Fruit fly (Drosophila melanogaster) whole organism, embryonic: ENCODE data around the gene CG5381.

Experiments
- B-H2 ChIP-seq: fragments of 200-800 bp; sonication (Bioruptor generic); optimal IDR thresholded peaks from 2 replicates; lab custom pipeline; 2018; ENCODE audit warnings: missing biosample characterization, mild to moderate bottlenecking, missing genetic modification characterization
- Bgb ChIP-seq: fragments of 200-800 bp; sonication (Bioruptor generic); IDR thresholded peaks from 2 replicates; pipeline ENCODE4 v1.3.6; 2022; ENCODE audit warnings: missing biosample characterization, missing genetic modification characterization; ENCODE audit not compliant: partially characterized antibody
- Bteb2 ChIP-seq: fragments of 200-800 bp; sonication (Bioruptor generic); optimal IDR thresholded peaks from 2 replicates; lab custom pipeline; 2016; ENCODE audit warnings: missing biosample characterization, missing genetic modification characterization
- C15 ChIP-seq: fragments of 200-800 bp; sonication (Bioruptor generic); IDR thresholded peaks from 3 replicates; pipeline ENCODE4 v1.3.6; 2022; ENCODE audit warnings: missing biosample characterization, missing genetic modification characterization
- CG10267 ChIP-seq: fragments of 200-800 bp; sonication (Bioruptor generic); optimal IDR thresholded peaks from 2 replicates; lab custom pipeline; 2018; ENCODE audit warnings: missing biosample characterization, mild to moderate bottlenecking, missing genetic modification characterization, moderate library complexity
- CG10959 ChIP-seq: fragments of 200-800 bp; sonication (Bioruptor generic); IDR thresholded peaks from 2 replicates; pipeline ENCODE4 v1.3.6; 2022; ENCODE audit warnings: missing biosample characterization, missing genetic modification characterization
- CG15601 ChIP-seq: fragments of 200-800 bp; sonication (Bioruptor generic); optimal IDR thresholded peaks from 3 replicates; lab custom pipeline; 2019; ENCODE audit warnings: missing biosample characterization, mild to moderate bottlenecking, missing genetic modification characterization, moderate library complexity
- CG15696 ChIP-seq: fragments of 200-800 bp; sonication (Bioruptor generic); optimal IDR thresholded peaks from 2 replicates; lab custom pipeline; 2019; ENCODE audit warnings: missing biosample characterization, mild to moderate bottlenecking, missing genetic modification characterization, moderate library complexity
- CG18262 ChIP-seq: fragments of 200-800 bp; optimal IDR thresholded peaks from 3 replicates; lab custom pipeline; 2019; ENCODE audit warnings: missing biosample characterization, mild to moderate bottlenecking, missing genetic modification characterization, moderate library complexity
- CG18764 ChIP-seq: fragments of 200-800 bp; sonication (Bioruptor generic); optimal IDR thresholded peaks from 3 replicates; lab custom pipeline; 2016; ENCODE audit warnings: missing biosample characterization, missing genetic modification characterization
- CG2678 ChIP-seq: fragments of 200-800 bp; sonication (Bioruptor generic); optimal IDR thresholded peaks from 3 replicates; lab custom pipeline; 2019; ENCODE audit warnings: missing biosample characterization, mild to moderate bottlenecking, missing genetic modification characterization, moderate library complexity
- CG32532 ChIP-seq: fragments of 200-800 bp; sonication (Bioruptor generic); IDR thresholded peaks from 2 replicates; pipeline ENCODE4 v1.3.6; 2022; ENCODE audit warnings: missing biosample characterization, missing genetic modification characterization
- CG3838 ChIP-seq: fragments of 200-800 bp; sonication (Bioruptor generic); optimal IDR thresholded peaks from 3 replicates; lab custom pipeline; 2016; ENCODE audit warnings: missing biosample characterization, missing genetic modification characterization
- CG4404 ChIP-seq: fragments of 200-800 bp; sonication (Bioruptor generic); IDR thresholded peaks from 2 replicates; pipeline ENCODE4 v1.3.6; 2022; ENCODE audit warnings: missing biosample characterization, missing genetic modification characterization
- CG4820 ChIP-seq: fragments of 200-800 bp; sonication (Bioruptor generic); optimal IDR thresholded peaks from 3 replicates; lab custom pipeline; 2016; ENCODE audit warnings: missing biosample characterization, missing genetic modification characterization
- CG5245 ChIP-seq: fragments of 200-800 bp; sonication (Bioruptor generic); optimal IDR thresholded peaks from 3 replicates; lab custom pipeline; 2016; ENCODE audit warnings: missing biosample characterization, missing genetic modification characterization
- CG6254 ChIP-seq: fragments of 200-800 bp; sonication (Bioruptor generic); optimal IDR thresholded peaks from 3 replicates; lab custom pipeline; 2017; ENCODE audit warnings: mild to moderate bottlenecking, missing biosample characterization, missing genetic modification reagents, missing genetic modification characterization
- CG6791 ChIP-seq: fragments of 200-800 bp; sonication (Bioruptor generic); IDR thresholded peaks from 3 replicates; pipeline ENCODE4 v1.3.6; 2022; ENCODE audit warnings: missing biosample characterization, missing genetic modification characterization; ENCODE audit not compliant: partially characterized antibody
- CG8359 ChIP-seq: fragments of 200-800 bp; sonication (Bioruptor generic); optimal IDR thresholded peaks from 2 replicates; lab custom pipeline; 2017; ENCODE audit warnings: missing biosample characterization, mild to moderate bottlenecking, missing genetic modification characterization, borderline replicate concordance
- CHES-1-like ChIP-seq: fragments of 200-800 bp; sonication (Bioruptor generic); optimal IDR thresholded peaks from 2 replicates; lab custom pipeline; 2016; ENCODE audit warnings: missing biosample characterization, missing genetic modification characterization
- CTCF ChIP-seq: fragments of 200-800 bp; sonication (Bioruptor generic); optimal IDR thresholded peaks from 2 replicates; lab custom pipeline; 2017; ENCODE audit warnings: missing biosample characterization, mild to moderate bottlenecking, missing genetic modification characterization, moderate library complexity
- D ChIP-seq, 2 experiments: fragments of 200-800 bp in 1 of 2; fragments of >200 bp in 1 of 2; sonication (Bioruptor generic) in 1 of 2; optimal IDR thresholded peaks; 2 replicates in 1 of 2; 3 replicates in 1 of 2; lab custom pipeline; 2017; ENCODE audit warnings: mild to moderate bottlenecking in 1 of 2, missing biosample characterization in 1 of 2, missing genetic modification characterization in 1 of 2, missing genetic modification reagents in 1 of 2
- Dip3 ChIP-seq: fragments of 200-800 bp; sonication (Bioruptor generic); optimal IDR thresholded peaks from 3 replicates; lab custom pipeline; 2016; ENCODE audit warnings: missing biosample characterization, missing genetic modification characterization
- E2f1 ChIP-seq: fragments of 200-800 bp; sonication (Bioruptor generic); IDR thresholded peaks from 2 replicates; pipeline ENCODE4 v1.3.6; 2022; ENCODE audit warnings: missing biosample characterization, missing genetic modification characterization
- Ets97D ChIP-seq: fragments of 200-800 bp; sonication (Bioruptor generic); optimal IDR thresholded peaks from 3 replicates; lab custom pipeline; 2016; ENCODE audit warnings: missing biosample characterization, missing genetic modification characterization
- H2.0 ChIP-seq: fragments of 200-800 bp; sonication (Bioruptor generic); IDR thresholded peaks from 2 replicates; pipeline ENCODE4 v1.3.6; 2022; ENCODE audit warnings: missing biosample characterization, missing genetic modification characterization
- MBD-R2 ChIP-seq: fragments of 200-800 bp; sonication (Bioruptor generic); IDR thresholded peaks from 2 replicates; pipeline ENCODE4 v1.3.6; 2022; ENCODE audit warnings: missing biosample characterization, missing genetic modification characterization
- Med ChIP-seq: fragments of 200-800 bp; sonication (Bioruptor generic); peaks from one replicate; lab custom pipeline; 2016; ENCODE audit warnings: missing biosample characterization, missing genetic modification characterization, mild to moderate bottlenecking, inconsistent platforms, moderate library complexity
- Nf-YA ChIP-seq: fragments of 200-800 bp; sonication (Bioruptor generic); IDR thresholded peaks from 2 replicates; pipeline ENCODE4 v1.3.6; 2022; ENCODE audit warnings: missing biosample characterization, missing genetic modification characterization
- NfI ChIP-seq: fragments of 200-800 bp; sonication (Bioruptor generic); optimal IDR thresholded peaks from 3 replicates; lab custom pipeline; 2018; ENCODE audit warnings: missing biosample characterization, mild to moderate bottlenecking, missing genetic modification characterization, moderate library complexity
- PHDP ChIP-seq: fragments of 200-800 bp; sonication (Bioruptor generic); optimal IDR thresholded peaks from 3 replicates; lab custom pipeline; 2018; ENCODE audit warnings: missing biosample characterization, mild to moderate bottlenecking, missing genetic modification characterization, moderate library complexity
- Pdp1 ChIP-seq, 2 experiments: fragments of 200-800 bp; sonication (Bioruptor generic); optimal IDR thresholded peaks; 3 replicates each; lab custom pipeline; 2016; ENCODE audit warnings: missing biosample characterization in 2 of 2, missing genetic modification characterization in 2 of 2, mild to moderate bottlenecking in 1 of 2, moderate library complexity in 1 of 2
- Poxn ChIP-seq: fragments of 200-800 bp; sonication (Bioruptor generic); IDR thresholded peaks from 2 replicates; pipeline ENCODE4 v1.3.6; 2022; ENCODE audit warnings: missing biosample characterization, missing genetic modification characterization
- Tbp ChIP-seq: fragments of >200 bp; optimal IDR thresholded peaks from 2 replicates; lab custom pipeline; 2018; ENCODE audit warnings: missing biosample characterization, missing genetic modification characterization
- Xbp1 ChIP-seq: fragments of 200-800 bp; sonication (Bioruptor generic); optimal IDR thresholded peaks from 3 replicates; lab custom pipeline; 2016; ENCODE audit warnings: missing biosample characterization, mild to moderate bottlenecking, missing genetic modification characterization
- YL-1 ChIP-seq: fragments of 200-800 bp; sonication (Bioruptor generic); optimal IDR thresholded peaks from 3 replicates; lab custom pipeline; 2017; ENCODE audit warnings: missing biosample characterization, mild to moderate bottlenecking, missing genetic modification characterization
- ara ChIP-seq: fragments of 200-800 bp; sonication (Bioruptor generic); IDR thresholded peaks from 2 replicates; pipeline ENCODE4 v1.3.6; 2022; ENCODE audit warnings: missing biosample characterization, missing genetic modification characterization
- ase ChIP-seq: fragments of 200-800 bp; sonication (Bioruptor generic); IDR thresholded peaks from 3 replicates; pipeline ENCODE4 v1.3.6; 2022; ENCODE audit warnings: missing biosample characterization, missing genetic modification characterization
- cad ChIP-seq: fragments of >200 bp; optimal IDR thresholded peaks from 2 replicates; lab custom pipeline; 2017; ENCODE audit warnings: missing biosample characterization, missing genetic modification characterization
- chif ChIP-seq, 2 experiments: fragments of 200-800 bp; sonication (Bioruptor generic); optimal IDR thresholded peaks; 3 replicates each; lab custom pipeline; 2016; ENCODE audit warnings: missing biosample characterization in 2 of 2, missing genetic modification characterization in 2 of 2
- dpn ChIP-seq, 2 experiments: fragments of 200-800 bp; sonication (Bioruptor generic); optimal IDR thresholded peaks; 3 replicates each; lab custom pipeline; 2016; ENCODE audit warnings: missing biosample characterization in 2 of 2, missing genetic modification characterization in 2 of 2
- emc ChIP-seq: fragments of 200-800 bp; sonication (Bioruptor generic); optimal IDR thresholded peaks from 2 replicates; lab custom pipeline; 2016; ENCODE audit warnings: missing biosample characterization, missing genetic modification characterization
- en ChIP-seq: fragments of 200-800 bp; sonication (Bioruptor generic); optimal IDR thresholded peaks from 2 replicates; lab custom pipeline; 2016; ENCODE audit warnings: missing biosample characterization, missing genetic modification characterization
- fru ChIP-seq: fragments of >200 bp; optimal IDR thresholded peaks from 2 replicates; lab custom pipeline; 2017
- ftz-f1 ChIP-seq: fragments of 200-800 bp; sonication (Bioruptor generic); optimal IDR thresholded peaks from 2 replicates; lab custom pipeline; 2016; ENCODE audit warnings: missing biosample characterization, missing genetic modification characterization
- kah ChIP-seq: fragments of 200-800 bp; sonication (Bioruptor generic); optimal IDR thresholded peaks from 2 replicates; lab custom pipeline; 2018; ENCODE audit warnings: missing biosample characterization, mild to moderate bottlenecking, missing genetic modification characterization
- odd ChIP-seq: fragments of 200-800 bp; sonication (Bioruptor generic); optimal IDR thresholded peaks from 2 replicates; lab custom pipeline; 2017; ENCODE audit warnings: missing biosample characterization, mild to moderate bottlenecking, missing genetic modification characterization
- onecut ChIP-seq: fragments of 200-800 bp; sonication (Bioruptor generic); IDR thresholded peaks from 2 replicates; pipeline ENCODE4 v1.3.6; 2022; ENCODE audit warnings: missing biosample characterization, missing genetic modification characterization
- otp ChIP-seq: fragments of 200-800 bp; sonication (Bioruptor generic); IDR thresholded peaks from 3 replicates; pipeline ENCODE4, ENCODE4 v1.3.6; 2022; ENCODE audit warnings: missing biosample characterization, missing genetic modification characterization
- row ChIP-seq: fragments of 200-800 bp; sonication (Bioruptor generic); IDR thresholded peaks from 3 replicates; pipeline ENCODE4 v1.3.6; 2022; ENCODE audit warnings: missing biosample characterization, missing genetic modification characterization
- sna ChIP-seq: fragments of 200-800 bp; sonication (Bioruptor generic); IDR thresholded peaks from 2 replicates; pipeline ENCODE4 v1.3.6; 2022; ENCODE audit warnings: missing biosample characterization, missing genetic modification characterization; ENCODE audit not compliant: partially characterized antibody
- stwl ChIP-seq: fragments of 200-800 bp; sonication (Bioruptor generic); optimal IDR thresholded peaks from 3 replicates; lab custom pipeline; 2018; ENCODE audit warnings: missing biosample characterization, mild to moderate bottlenecking, missing genetic modification characterization, moderate library complexity
- vvl ChIP-seq: fragments of 200-800 bp; sonication (Bioruptor generic); IDR thresholded peaks from 2 replicates; pipeline ENCODE4 v1.3.6; 2022; ENCODE audit warnings: missing biosample characterization, missing genetic modification characterization

CG5381 gene

DNA sequence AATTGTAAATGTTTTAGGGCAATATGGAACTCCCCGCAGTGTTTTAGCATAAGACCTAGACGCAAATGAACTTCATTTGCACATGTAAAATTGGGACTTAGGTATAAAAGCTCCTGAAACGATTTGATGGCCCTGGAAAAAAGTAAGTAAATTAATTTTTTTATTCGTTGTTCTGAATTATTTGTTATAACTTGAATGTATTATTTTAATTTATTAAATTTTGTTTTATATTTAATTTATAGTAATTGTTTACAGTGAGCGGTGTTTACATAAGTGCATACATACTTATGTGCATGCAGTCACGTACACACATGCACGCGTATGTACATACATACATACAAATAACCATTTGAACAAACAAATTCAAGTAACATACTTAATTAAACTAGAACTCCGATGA is 46.5 kb downstream of the CG5381 start (continued):
- TF ChIP-seq Dip3 (no peak), CG6254 (GFP tag; lab: Kevin White, UChicago) (peak; percentile 69), MBD-R2 (GFP tag; lab: Robert Waterston, UW) (no peak), otp (GFP tag; lab: Robert Waterston, UW) (no peak; the same call in 2 of the 3 replicates), D (optimal IDR thresholded peaks at IDR 0.05; lab: Kevin White, UChicago) (no peak), D (GFP tag; optimal IDR thresholded peaks at IDR 0.05; lab: Kevin White, UChicago) (peak; percentile 61), CG4820 (peak; percentile 41), row (GFP tag; lab: Robert Waterston, UW) (no peak), E2f1 (GFP tag; lab: Robert Waterston, UW) (no peak), emc (GFP tag; lab: Kevin White, UChicago) (no peak), CG18262 (tag; lab: Kevin White, UChicago) (peak; percentile 82), CG8359 (GFP tag; lab: Kevin White, UChicago) (peak; percentile 22), vvl (peak; percentile 33; the same call in 1 of the 2 replicates), stwl (tag; lab: Kevin White, UChicago) (no peak), CG2678 (tag; lab: Kevin White, UChicago) (no peak), dpn (GFP tag; optimal IDR thresholded peaks at IDR 0.05; lab: Kevin White, UChicago) (no peak), Tbp (GFP tag; lab: Kevin White, UChicago) (no peak), ase (GFP tag; lab: Robert Waterston, UW) (no peak), ftz-f1 (GFP tag; lab: Kevin White, UChicago) (no peak), Nf-YA (GFP tag; lab: Robert Waterston, UW) (no peak), odd (GFP tag; lab: Kevin White, UChicago) (no peak), CG15601 (tag; lab: Kevin White, UChicago) (peak; percentile 18), CG3838 (GFP tag; lab: Kevin White, UChicago) (no peak), CG10267 (tag; lab: Kevin White, UChicago) (peak; percentile 57), CG4404 (GFP tag; lab: Robert Waterston, UW) (no peak), sna (GFP tag; lab: Robert Waterston, UW) (no peak), CG6791 (GFP tag; lab: Robert Waterston, UW) (no peak), cad (GFP tag; lab: Kevin White, UChicago) (no peak), Poxn (no peak), CG10959 (GFP tag; lab: Robert Waterston, UW) (no peak), C15 (no peak), ara (GFP tag; lab: Robert Waterston, UW) (0 out of 2 replicates have a peak, but pooled peaks have one; percentile 30), YL-1 (GFP tag; lab: Kevin White, UChicago) (peak; percentile 4), H2.0 (no peak), CTCF (GFP tag; lab: Kevin White, UChicago) (no peak), kah (GFP tag; lab: Kevin White, UChicago) (peak; percentile 44), CHES-1-like (GFP tag; lab: Kevin White, UChicago) (no peak), en (GFP tag; lab: Kevin White, UChicago) (no peak), Ets97D (GFP tag; lab: Kevin White, UChicago) (no peak), Xbp1 (GFP tag; lab: Kevin White, UChicago) (no peak), B-H2 (GFP tag; lab: Kevin White, UChicago) (no peak), Bgb (GFP tag; lab: Robert Waterston, UW) (no peak), CG18764 (GFP tag; lab: Kevin White, UChicago) (peak; percentile 5), PHDP (tag; lab: Kevin White, UChicago) (no peak), Med (no peak), CG5245 (GFP tag; lab: Kevin White, UChicago) (no peak), NfI (GFP tag; lab: Kevin White, UChicago) (no peak), CG32532 (no peak), Pdp1 (GFP tag; optimal IDR thresholded peaks at IDR 0.05; lab: Kevin White, UChicago) (peak in 1 of 2 experiments; percentile 60), chif (GFP tag; optimal IDR thresholded peaks at IDR 0.05; lab: Kevin White, UChicago) (no peak), CG15696 (tag; lab: Kevin White, UChicago) (peak; percentile 13), Bteb2 (GFP tag; lab: Kevin White, UChicago) (no peak), fru (lab: Kevin White, UChicago) (no peak), onecut (no peak)
